Fruit fly (Drosophila melanogaster): ENCODE measurements around the gene ACXD.
A peak's percentile ranks its signal among the peaks of the same experiment; 100 is the strongest.

Gene ACXD

dm6 chr3L:2262515-2262944, 25.1 kb downstream of the ACXD start, which contains the start of the genes oxt and CG13807 (continued):
- TF ChIP-seq exex (tag; optimal IDR thresholded peaks at IDR 0.05), result peak; percentile 62
- peak; percentile 44 for TF ChIP-seq Hey (tag; optimal IDR thresholded peaks at IDR 0.05)
- TF ChIP-seq Taf1 (GFP tag; IDR thresholded peaks at IDR 0.05), result peak; percentile 77
- TF ChIP-seq Jarid2 (GFP tag; optimal IDR thresholded peaks at IDR 0.05), result peak; percentile 55
- peak; percentile 46 for TF ChIP-seq Sry-δ (GFP tag; optimal IDR thresholded peaks at IDR 0.05)
- peak; percentile 66 for TF ChIP-seq D19B (GFP tag; optimal IDR thresholded peaks at IDR 0.05)
- peak; percentile 58 for TF ChIP-seq pnt (GFP tag; optimal IDR thresholded peaks at IDR 0.05)
- peak; percentile 84 for TF ChIP-seq CG17912 (GFP tag; optimal IDR thresholded peaks at IDR 0.05)
- TF ChIP-seq fd96Cb (tag; optimal IDR thresholded peaks at IDR 0.05), result peak; percentile 76
- TF ChIP-seq croc (GFP tag; conservative IDR thresholded peaks at IDR 0.05), result peak; percentile 84
- peak; percentile 79 for TF ChIP-seq cato (GFP tag; optimal IDR thresholded peaks at IDR 0.05; ENCODE audit: borderline replicate concordance)
- peak; percentile 83 for TF ChIP-seq CG3847 (GFP tag; IDR thresholded peaks at IDR 0.05)
- no peak for TF ChIP-seq bigmax (GFP tag; optimal IDR thresholded peaks at IDR 0.05)
- TF ChIP-seq Vsx1 (GFP tag; optimal IDR thresholded peaks at IDR 0.05), result peak; percentile 94
- TF ChIP-seq Ada2b (GFP tag; IDR thresholded peaks at IDR 0.05), result peak; percentile 78
- TF ChIP-seq CG13775 (GFP tag; optimal IDR thresholded peaks at IDR 0.05), result peak; percentile 91
- no peak for TF ChIP-seq D (optimal IDR thresholded peaks at IDR 0.05)
- TF ChIP-seq D (GFP tag; optimal IDR thresholded peaks at IDR 0.05), result peak; percentile 71
- TF ChIP-seq Ptx1 (GFP tag; IDR thresholded peaks at IDR 0.05), result peak; percentile 92
- peak; percentile 70 for TF ChIP-seq CG17802 (tag; optimal IDR thresholded peaks at IDR 0.05)
- TF ChIP-seq Hmx (GFP tag; optimal IDR thresholded peaks at IDR 0.05), result no peak
- TF ChIP-seq YL-1 (GFP tag; optimal IDR thresholded peaks at IDR 0.05), result peak; percentile 87
- TF ChIP-seq CG10274 (GFP tag; optimal IDR thresholded peaks at IDR 0.05), result peak; percentile 42
- peak in 1 of 2 experiments; percentile 89 for TF ChIP-seq bsh (GFP tag; optimal IDR thresholded peaks at IDR 0.05)
- TF ChIP-seq CG12659 (GFP tag; optimal IDR thresholded peaks at IDR 0.05), result peak; percentile 92
- TF ChIP-seq slou (GFP tag; optimal IDR thresholded peaks at IDR 0.05), result peak; percentile 42
- TF ChIP-seq Aef1 (GFP tag; IDR thresholded peaks at IDR 0.05), result peak; percentile 87
- peak; percentile 59 for TF ChIP-seq CG3065 (GFP tag; optimal IDR thresholded peaks at IDR 0.05)
- TF ChIP-seq sna (GFP tag; IDR thresholded peaks at IDR 0.05; ENCODE audit: partially characterized antibody), result no peak
- TF ChIP-seq tgo (GFP tag; IDR thresholded peaks at IDR 0.05), result peak; percentile 89
- TF ChIP-seq CG5245 (GFP tag; optimal IDR thresholded peaks at IDR 0.05), result peak; percentile 80
- no peak for TF ChIP-seq fu2 (GFP tag; optimal IDR thresholded peaks at IDR 0.05)
- peak; percentile 90 for TF ChIP-seq CG9817 (tag; optimal IDR thresholded peaks at IDR 0.05)
- TF ChIP-seq p53 (GFP tag; optimal IDR thresholded peaks at IDR 0.05), result no peak
- peak; percentile 85 for TF ChIP-seq Fer2 (tag; optimal IDR thresholded peaks at IDR 0.05)
- peak; percentile 30 for TF ChIP-seq da (GFP tag; optimal IDR thresholded peaks at IDR 0.05)
- peak; percentile 83 for TF ChIP-seq NFAT (GFP tag; IDR thresholded peaks at IDR 0.05)
- peak; percentile 89 for TF ChIP-seq CG15269 (tag; optimal IDR thresholded peaks at IDR 0.05)
- TF ChIP-seq CG31224 (GFP tag; IDR thresholded peaks at IDR 0.05), result peak; percentile 77
- TF ChIP-seq stwl (tag; optimal IDR thresholded peaks at IDR 0.05), result peak; percentile 86
- TF ChIP-seq lola (GFP tag; optimal IDR thresholded peaks at IDR 0.05), result peak in 1 of 3 experiments; percentile 87
- peak; percentile 82 for TF ChIP-seq gsb (GFP tag; IDR thresholded peaks at IDR 0.05)
- peak; percentile 91 for TF ChIP-seq CG12391 (tag; optimal IDR thresholded peaks at IDR 0.05)
- peak; percentile 92 for TF ChIP-seq so (GFP tag; IDR thresholded peaks at IDR 0.05)
- peak; percentile 85 for TF ChIP-seq dmrt99B (tag; optimal IDR thresholded peaks at IDR 0.05)
- no peak for TF ChIP-seq CG1792 (GFP tag; optimal IDR thresholded peaks at IDR 0.05)
- peak in 1 of 2 experiments; percentile 59 for TF ChIP-seq tll (GFP tag; optimal IDR thresholded peaks at IDR 0.05)
- no peak for TF ChIP-seq mld (GFP tag; IDR thresholded peaks at IDR 0.05; ENCODE audit: partially characterized antibody)
- TF ChIP-seq slbo (GFP tag; IDR thresholded peaks at IDR 0.05), result peak; percentile 92
- TF ChIP-seq Meics (GFP tag; optimal IDR thresholded peaks at IDR 0.05), result peak; percentile 85
